Fruit fly (Drosophila melanogaster) whole organism, embryonic: Measurements from ENCODE around the gene Cht5.

ENCODE experiments used
- Adf1 ChIP-seq: fragments of 200-800 bp; sonication (Bioruptor generic); IDR thresholded peaks from 2 replicates; pipeline ENCODE4 v1.3.6; 2022; ENCODE audit warnings: missing biosample characterization, missing genetic modification characterization
- Atf6 ChIP-seq: fragments of 200-800 bp; sonication (Bioruptor generic); IDR thresholded peaks from 2 replicates; pipeline ENCODE4 v1.3.6; 2022; ENCODE audit warnings: missing biosample characterization, missing genetic modification characterization
- Awh ChIP-seq: fragments of 200-800 bp; sonication (Bioruptor generic); IDR thresholded peaks from 2 replicates; pipeline ENCODE4, ENCODE4 v1.3.6; 2022; ENCODE audit warnings: missing biosample characterization, missing genetic modification characterization
- Bdp1 ChIP-seq: fragments of 200-800 bp; sonication (Bioruptor generic); optimal IDR thresholded peaks from 3 replicates; lab custom pipeline; 2016; ENCODE audit warnings: missing biosample characterization, missing genetic modification characterization
- Blimp-1 ChIP-seq: fragments of 200-800 bp; sonication (Bioruptor generic); optimal IDR thresholded peaks from 3 replicates; lab custom pipeline; 2018; ENCODE audit warnings: missing biosample characterization, missing genetic modification characterization, mild to moderate bottlenecking, moderate library complexity, missing genetic modification reagents
- CG11398 ChIP-seq: fragments of 200-800 bp; sonication (Bioruptor generic); optimal IDR thresholded peaks from 2 replicates; lab custom pipeline; 2016; ENCODE audit warnings: missing biosample characterization, missing genetic modification characterization
- CG1233 ChIP-seq: fragments of 200-800 bp; sonication (Bioruptor generic); optimal IDR thresholded peaks from 4 replicates; lab custom pipeline; 2018; ENCODE audit warnings: missing biosample characterization, mild to moderate bottlenecking, missing genetic modification characterization
- CG1529 ChIP-seq: fragments of 200-800 bp; sonication (Bioruptor generic); optimal IDR thresholded peaks from 3 replicates; lab custom pipeline; 2018; ENCODE audit warnings: missing biosample characterization, missing genetic modification characterization
- CG17328 ChIP-seq: fragments of 200-800 bp; sonication (Bioruptor generic); IDR thresholded peaks from 2 replicates; pipeline ENCODE4 v1.3.6; 2022; ENCODE audit warnings: missing biosample characterization, missing genetic modification characterization
- CG18619 ChIP-seq: fragments of 200-800 bp; sonication (Bioruptor generic); optimal IDR thresholded peaks from 3 replicates; lab custom pipeline; 2017; ENCODE audit warnings: missing biosample characterization, mild to moderate bottlenecking, missing genetic modification characterization
- CG2889 ChIP-seq: fragments of 200-800 bp; sonication (Bioruptor generic); IDR thresholded peaks from 3 replicates; pipeline ENCODE4 v1.3.6; 2022; ENCODE audit warnings: missing biosample characterization, missing genetic modification characterization
- CG32772 ChIP-seq: fragments of 200-800 bp; sonication (Bioruptor generic); IDR thresholded peaks from 2 replicates; pipeline ENCODE4 v1.3.6; 2022; ENCODE audit warnings: missing biosample characterization, missing genetic modification characterization
- CG34224 ChIP-seq: fragments of 200-800 bp; sonication (Bioruptor generic); IDR thresholded peaks from 3 replicates; pipeline ENCODE4 v1.3.6; 2022; ENCODE audit warnings: missing biosample characterization, missing genetic modification characterization; ENCODE audit not compliant: partially characterized antibody
- CG3847 ChIP-seq: fragments of 200-800 bp; sonication (Bioruptor generic); IDR thresholded peaks from 2 replicates; pipeline ENCODE4 v1.3.6; 2022; ENCODE audit warnings: missing biosample characterization, missing genetic modification characterization
- CG4707 ChIP-seq: fragments of 200-800 bp; sonication (Bioruptor generic); optimal IDR thresholded peaks from 2 replicates; lab custom pipeline; 2018; ENCODE audit warnings: missing biosample characterization, mild to moderate bottlenecking, missing genetic modification characterization, moderate library complexity
- CG6254 ChIP-seq: fragments of 200-800 bp; sonication (Bioruptor generic); optimal IDR thresholded peaks from 3 replicates; lab custom pipeline; 2017; ENCODE audit warnings: mild to moderate bottlenecking, missing biosample characterization, missing genetic modification reagents, missing genetic modification characterization
- CG8388 ChIP-seq: fragments of 200-800 bp; sonication (Bioruptor generic); optimal IDR thresholded peaks from 2 replicates; lab custom pipeline; 2019; ENCODE audit warnings: missing biosample characterization, mild to moderate bottlenecking, missing genetic modification characterization, moderate library complexity
- CG8944 ChIP-seq: fragments of 200-800 bp; sonication (Bioruptor generic); optimal IDR thresholded peaks from 3 replicates; lab custom pipeline; 2016; ENCODE audit warnings: missing biosample characterization, missing genetic modification characterization
- CTCF ChIP-seq: fragments of 200-800 bp; sonication (Bioruptor generic); optimal IDR thresholded peaks from 2 replicates; lab custom pipeline; 2017; ENCODE audit warnings: missing biosample characterization, mild to moderate bottlenecking, missing genetic modification characterization, moderate library complexity
- CkIIα-i1 ChIP-seq: fragments of 200-800 bp; sonication (Bioruptor generic); IDR thresholded peaks from 2 replicates; pipeline ENCODE4 v1.3.6; 2022; ENCODE audit warnings: missing biosample characterization, missing genetic modification characterization
- D ChIP-seq, 2 experiments: fragments of 200-800 bp in 1 of 2; fragments of >200 bp in 1 of 2; sonication (Bioruptor generic) in 1 of 2; optimal IDR thresholded peaks; 2 replicates in 1 of 2; 3 replicates in 1 of 2; lab custom pipeline; 2017; ENCODE audit warnings: mild to moderate bottlenecking in 1 of 2, missing biosample characterization in 1 of 2, missing genetic modification characterization in 1 of 2, missing genetic modification reagents in 1 of 2
- Dp ChIP-seq: fragments of 200-800 bp; sonication (Bioruptor generic); optimal IDR thresholded peaks from 2 replicates; lab custom pipeline; 2018; ENCODE audit warnings: missing biosample characterization, mild to moderate bottlenecking, missing genetic modification characterization, moderate library complexity
- Ets97D ChIP-seq: fragments of 200-800 bp; sonication (Bioruptor generic); optimal IDR thresholded peaks from 3 replicates; lab custom pipeline; 2016; ENCODE audit warnings: missing biosample characterization, missing genetic modification characterization
- Hr39 ChIP-seq: fragments of >200 bp; optimal IDR thresholded peaks from 2 replicates; lab custom pipeline; 2017
- Lhr ChIP-seq: fragments of 200-800 bp; sonication (Bioruptor generic); optimal IDR thresholded peaks from 3 replicates; lab custom pipeline; 2017; ENCODE audit warnings: mild to moderate bottlenecking, missing biosample characterization, missing genetic modification reagents, missing genetic modification characterization
- MTF-1 ChIP-seq: fragments of 200-800 bp; sonication (Bioruptor generic); optimal IDR thresholded peaks from 2 replicates; lab custom pipeline; 2018; ENCODE audit warnings: missing biosample characterization, mild to moderate bottlenecking, missing genetic modification characterization, borderline replicate concordance
- Mes4 ChIP-seq: fragments of 200-800 bp; sonication (Bioruptor generic); optimal IDR thresholded peaks from 2 replicates; lab custom pipeline; 2016; ENCODE audit warnings: missing biosample characterization, missing genetic modification characterization
- NC2α ChIP-seq: fragments of 200-800 bp; sonication (Bioruptor generic); optimal IDR thresholded peaks from 2 replicates; lab custom pipeline; 2016; ENCODE audit warnings: missing biosample characterization, missing genetic modification characterization
- Nf-YB ChIP-seq: fragments of 200-800 bp; sonication (Bioruptor generic); optimal IDR thresholded peaks from 3 replicates; lab custom pipeline; 2019; ENCODE audit warnings: missing biosample characterization, mild to moderate bottlenecking, missing genetic modification characterization, moderate library complexity
- Nf-YC ChIP-seq: fragments of 200-800 bp; optimal IDR thresholded peaks from 3 replicates; lab custom pipeline; 2019; ENCODE audit warnings: missing biosample characterization, mild to moderate bottlenecking, missing genetic modification characterization, moderate library complexity
- Sin3A ChIP-seq: fragments of >200 bp; optimal IDR thresholded peaks from 2 replicates; lab custom pipeline; 2018
- Ssrp ChIP-seq: fragments of 200-800 bp; sonication (Bioruptor generic); optimal IDR thresholded peaks from 2 replicates; lab custom pipeline; 2018; ENCODE audit warnings: missing biosample characterization, mild to moderate bottlenecking, missing genetic modification characterization, moderate library complexity
- ac ChIP-seq: fragments of 200-800 bp; sonication (Bioruptor generic); optimal IDR thresholded peaks from 3 replicates; lab custom pipeline; 2017; ENCODE audit warnings: missing biosample characterization, mild to moderate bottlenecking, missing genetic modification characterization
- al ChIP-seq: fragments of 200-800 bp; sonication (Bioruptor generic); IDR thresholded peaks from 2 replicates; pipeline ENCODE4 v1.3.6; 2022; ENCODE audit warnings: missing biosample characterization, missing genetic modification characterization
- cg ChIP-seq: fragments of 200-800 bp; sonication (Bioruptor generic); optimal IDR thresholded peaks from 3 replicates; lab custom pipeline; 2019; ENCODE audit warnings: missing biosample characterization, mild to moderate bottlenecking, missing genetic modification characterization, moderate library complexity
- ci ChIP-seq: fragments of 200-800 bp; sonication (Bioruptor generic); IDR thresholded peaks from 3 replicates; pipeline ENCODE4 v1.3.6; 2022; ENCODE audit warnings: missing biosample characterization, missing genetic modification characterization
- corto ChIP-seq: fragments of 200-800 bp; sonication (Bioruptor generic); optimal IDR thresholded peaks from 2 replicates; lab custom pipeline; 2016; ENCODE audit warnings: missing biosample characterization, mild to moderate bottlenecking, missing genetic modification characterization, moderate library complexity
- disco-r ChIP-seq: fragments of 200-800 bp; sonication (Bioruptor generic); optimal IDR thresholded peaks from 2 replicates; lab custom pipeline; 2016; ENCODE audit warnings: missing biosample characterization, missing genetic modification characterization
- ewg ChIP-seq: fragments of 200-800 bp; sonication (Bioruptor generic); optimal IDR thresholded peaks from 3 replicates; lab custom pipeline; 2017; ENCODE audit warnings: mild to moderate bottlenecking, missing biosample characterization, missing genetic modification reagents, missing genetic modification characterization
- ftz-f1 ChIP-seq: fragments of 200-800 bp; sonication (Bioruptor generic); optimal IDR thresholded peaks from 2 replicates; lab custom pipeline; 2016; ENCODE audit warnings: missing biosample characterization, missing genetic modification characterization
- hkb ChIP-seq, 2 experiments: fragments of 200-800 bp in 1 of 2; fragments of >200 bp in 1 of 2; sonication (Bioruptor generic) in 1 of 2; IDR thresholded peaks in 1 of 2; optimal IDR thresholded peaks in 1 of 2; 2 replicates each; pipeline versions ENCODE4 v1.3.6 to Lab custom; 2017 to 2022; ENCODE audit warnings: missing biosample characterization in 1 of 2, missing genetic modification characterization in 1 of 2
- inv ChIP-seq: fragments of 200-800 bp; sonication (Bioruptor generic); IDR thresholded peaks from 2 replicates; pipeline ENCODE4 v1.3.6; 2022; ENCODE audit warnings: missing biosample characterization, missing genetic modification characterization; ENCODE audit not compliant: partially characterized antibody
- ken ChIP-seq: fragments of 200-800 bp; sonication (Bioruptor generic); IDR thresholded peaks from 3 replicates; pipeline ENCODE4 v1.3.6; 2022; ENCODE audit warnings: missing biosample characterization, missing genetic modification characterization
- kni ChIP-seq: fragments of 200-800 bp; sonication (Bioruptor generic); optimal IDR thresholded peaks from 3 replicates; lab custom pipeline; 2017; ENCODE audit warnings: mild to moderate bottlenecking, missing biosample characterization, missing genetic modification reagents, missing genetic modification characterization
- oc ChIP-seq: fragments of 200-800 bp; sonication (Bioruptor generic); optimal IDR thresholded peaks from 2 replicates; lab custom pipeline; 2018; ENCODE audit warnings: missing biosample characterization, mild to moderate bottlenecking, missing genetic modification characterization, moderate library complexity
- otp ChIP-seq: fragments of 200-800 bp; sonication (Bioruptor generic); IDR thresholded peaks from 3 replicates; pipeline ENCODE4, ENCODE4 v1.3.6; 2022; ENCODE audit warnings: missing biosample characterization, missing genetic modification characterization
- sc ChIP-seq, 3 experiments: fragments of >200 bp in 2 of 3; fragments of 200-800 bp in 1 of 3; sonication (Bioruptor generic) in 1 of 3; optimal IDR thresholded peaks; 2 replicates in 2 of 3; 3 replicates in 1 of 3; lab custom pipeline; 2017; ENCODE audit warnings: mild to moderate bottlenecking in 1 of 3, missing biosample characterization in 1 of 3, missing genetic modification characterization in 1 of 3, missing genetic modification reagents in 1 of 3
- sd ChIP-seq: fragments of 200-800 bp; sonication (Bioruptor generic); optimal IDR thresholded peaks from 3 replicates; lab custom pipeline; 2018; ENCODE audit warnings: missing biosample characterization, mild to moderate bottlenecking, missing genetic modification characterization, moderate library complexity
- sug ChIP-seq: fragments of 200-800 bp; optimal IDR thresholded peaks from 2 replicates; lab custom pipeline; 2019; ENCODE audit warnings: missing biosample characterization, mild to moderate bottlenecking, missing genetic modification characterization, moderate library complexity
- vvl ChIP-seq: fragments of 200-800 bp; sonication (Bioruptor generic); IDR thresholded peaks from 2 replicates; pipeline ENCODE4 v1.3.6; 2022; ENCODE audit warnings: missing biosample characterization, missing genetic modification characterization

Gene Cht5

DNA sequence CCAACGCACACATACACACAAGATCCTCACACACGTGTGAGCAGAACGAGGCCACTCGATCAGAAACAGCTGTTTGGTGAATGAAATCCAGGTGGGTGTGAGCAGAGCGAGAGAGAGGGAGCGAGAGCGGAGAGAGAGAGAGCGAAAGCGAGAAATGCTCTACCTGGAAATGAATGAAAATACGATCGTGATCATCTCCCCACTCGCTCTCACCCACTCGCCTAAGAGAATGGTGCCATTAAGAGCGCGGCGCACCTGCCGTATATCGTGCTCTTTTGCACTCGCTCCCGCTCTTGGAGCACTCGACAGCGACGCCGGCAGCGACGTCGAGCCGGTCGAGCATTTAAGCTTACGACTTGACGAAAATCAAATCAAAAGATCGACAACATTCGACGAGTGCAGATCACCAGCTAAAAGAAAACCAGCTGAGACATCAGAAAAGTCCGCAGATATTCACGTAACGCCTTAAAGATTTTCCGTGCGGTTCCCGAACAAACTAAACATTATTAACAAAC lies 45.4 kb downstream of the Cht5 start, which contains the start of the genes tal-1A, tal-2A, tal-3A and tal-AA (continued):
- TF ChIP-seq corto (GFP tag; lab: Kevin White, UChicago) (no peak), Nf-YC (tag; lab: Kevin White, UChicago) (peak; percentile 71), inv (no peak), CG3847 (peak; percentile 49), ci (GFP tag; lab: Robert Waterston, UW) (peak; percentile 84), cg (peak; percentile 77), CG11398 (GFP tag; lab: Kevin White, UChicago) (no peak), sd (tag; lab: Kevin White, UChicago) (no peak), CG1233 (GFP tag; lab: Kevin White, UChicago) (no peak), CG18619 (no peak), Hr39 (lab: Kevin White, UChicago) (no peak), oc (tag; lab: Kevin White, UChicago) (peak; percentile 26), CkIIα-i1 (no peak), Lhr (GFP tag; lab: Kevin White, UChicago) (no peak), CG17328 (GFP tag; lab: Robert Waterston, UW) (0 out of 2 replicates have a peak, but pooled peaks have one; percentile 10), CG8944 (no peak), ewg (GFP tag; lab: Kevin White, UChicago) (no peak), Adf1 (GFP tag; lab: Robert Waterston, UW) (peak; percentile 90), sc (optimal IDR thresholded peaks at IDR 0.05; lab: Kevin White, UChicago) (no peak), sc (GFP tag; optimal IDR thresholded peaks at IDR 0.05; lab: Kevin White, UChicago) (peak; percentile 19), CG1529 (GFP tag; lab: Kevin White, UChicago) (peak; percentile 18), CG8388 (GFP tag; lab: Kevin White, UChicago) (no peak), Nf-YB (peak; percentile 90), CG34224 (peak; percentile 82), disco-r (GFP tag; lab: Kevin White, UChicago) (no peak), CG6254 (GFP tag; lab: Kevin White, UChicago) (peak; percentile 51), CG2889 (GFP tag; lab: Robert Waterston, UW) (no peak), Atf6 (peak; percentile 55), hkb (optimal IDR thresholded peaks at IDR 0.05; lab: Kevin White, UChicago) (no peak), hkb (GFP tag; IDR thresholded peaks at IDR 0.05; lab: Robert Waterston, UW) (peak; percentile 54), CG32772 (GFP tag; lab: Robert Waterston, UW) (no peak), Blimp-1 (GFP tag; lab: Kevin White, UChicago) (peak; percentile 38), Ssrp (no peak), sug (no peak), Awh (no peak; the same call in 1 of the 2 replicates), Sin3A (no peak), D (optimal IDR thresholded peaks at IDR 0.05; lab: Kevin White, UChicago) (peak; percentile 80), D (GFP tag; optimal IDR thresholded peaks at IDR 0.05; lab: Kevin White, UChicago) (no peak), ftz-f1 (GFP tag; lab: Kevin White, UChicago) (peak; percentile 23), CTCF (GFP tag; lab: Kevin White, UChicago) (no peak), ken (GFP tag; lab: Robert Waterston, UW) (0 out of 3 replicates have a peak, but pooled peaks have one; percentile 19), Mes4 (no peak), Ets97D (GFP tag; lab: Kevin White, UChicago) (no peak), vvl (GFP tag; lab: Robert Waterston, UW) (peak; percentile 60; the same call in 1 of the 2 replicates), Bdp1 (GFP tag; lab: Kevin White, UChicago) (no peak), otp (GFP tag; lab: Robert Waterston, UW) (peak; percentile 65; the same call in 1 of the 3 replicates), Dp (GFP tag; lab: Kevin White, UChicago) (no peak), kni (peak; percentile 42), NC2α (GFP tag; lab: Kevin White, UChicago) (peak; percentile 60), ac (GFP tag; lab: Kevin White, UChicago) (peak; percentile 81), CG4707 (GFP tag; lab: Kevin White, UChicago) (no peak), MTF-1 (GFP tag; lab: Kevin White, UChicago) (peak; percentile 7), al (GFP tag; lab: Robert Waterston, UW) (no peak)
